Worm (Caenorhabditis elegans) whole organism, mixed stage, embryonic: ENCODE measurements around the gene irld-44.

Source experiments
- M03D4.4 ChIP-seq: sonication (generic microtip); optimal IDR thresholded peaks from 2 replicates; lab custom pipeline; 2017; ENCODE audit warnings: mild to moderate bottlenecking, missing genetic modification characterization, missing compliant biosample characterization
- bed-3 ChIP-seq: fragments of 200-800 bp; sonication (Bioruptor generic); optimal IDR thresholded peaks from 3 replicates; lab custom pipeline; 2018; ENCODE audit warnings: mild to moderate bottlenecking, missing genetic modification characterization, moderate library complexity, missing compliant biosample characterization
- blmp-1 ChIP-seq: fragments of 150-350 bp; optimal IDR thresholded peaks from 2 replicates; lab custom pipeline; 2014; ENCODE audit warnings: missing biosample characterization, missing genetic modification characterization
- ceh-39 ChIP-seq: fragments of 150-350 bp; optimal IDR thresholded peaks from 2 replicates; lab custom pipeline; 2014; ENCODE audit warnings: missing biosample characterization, missing genetic modification characterization
- ceh-43 ChIP-seq: fragments of 200-800 bp; sonication (Bioruptor generic); optimal IDR thresholded peaks from 2 replicates; lab custom pipeline; 2018; ENCODE audit warnings: mild to moderate bottlenecking, missing genetic modification characterization, moderate library complexity, missing compliant biosample characterization
- ceh-83 ChIP-seq: fragments of 200-800 bp; sonication (Bioruptor generic); optimal IDR thresholded peaks from 2 replicates; lab custom pipeline; 2018; ENCODE audit warnings: mild to moderate bottlenecking, missing genetic modification characterization, missing compliant biosample characterization
- ces-1 ChIP-seq: fragments of 150-350 bp; optimal IDR thresholded peaks from 2 replicates; lab custom pipeline; 2014; ENCODE audit warnings: missing biosample characterization, missing genetic modification reagents, missing genetic modification characterization
- cnd-1 ChIP-seq: fragments of 200-800 bp; sonication (Bioruptor generic); optimal IDR thresholded peaks from 2 replicates; lab custom pipeline; 2018; ENCODE audit warnings: mild to moderate bottlenecking, missing genetic modification characterization, missing compliant biosample characterization
- drap-1 ChIP-seq: fragments of 200-800 bp; sonication (Bioruptor generic); optimal IDR thresholded peaks from 3 replicates; lab custom pipeline; 2018; ENCODE audit warnings: mild to moderate bottlenecking, missing genetic modification characterization, missing compliant biosample characterization
- elt-1 ChIP-seq: sonication (generic microtip); optimal IDR thresholded peaks from 2 replicates; lab custom pipeline; 2017; ENCODE audit warnings: missing genetic modification characterization, mild to moderate bottlenecking, missing compliant biosample characterization, antibody characterized with exemption, moderate library complexity, borderline replicate concordance; ENCODE audit not compliant: insufficient read depth
- elt-3 ChIP-seq: fragments of 150-350 bp; optimal IDR thresholded peaks from 2 replicates; lab custom pipeline; 2014; ENCODE audit warnings: missing biosample characterization, missing genetic modification characterization
- flh-1 ChIP-seq: fragments of 200-800 bp; sonication (Bioruptor generic); optimal IDR thresholded peaks from 2 replicates; lab custom pipeline; 2018; ENCODE audit warnings: mild to moderate bottlenecking, missing genetic modification characterization, moderate library complexity, missing compliant biosample characterization
- ham-2 ChIP-seq: fragments of 200-800 bp; sonication (Bioruptor generic); optimal IDR thresholded peaks from 2 replicates; lab custom pipeline; 2018; ENCODE audit warnings: mild to moderate bottlenecking, missing genetic modification characterization, missing compliant biosample characterization
- hlh-1 ChIP-seq: fragments of 150-350 bp; optimal IDR thresholded peaks from 2 replicates; lab custom pipeline; 2014; ENCODE audit warnings: missing biosample characterization, missing genetic modification reagents, missing genetic modification characterization
- lin-13 ChIP-seq: fragments of 150-350 bp; optimal IDR thresholded peaks from 2 replicates; lab custom pipeline; 2014; ENCODE audit warnings: missing biosample characterization, missing genetic modification characterization
- lin-32 ChIP-seq: fragments of 200-800 bp; sonication (Bioruptor generic); optimal IDR thresholded peaks from 2 replicates; lab custom pipeline; 2018; ENCODE audit warnings: mild to moderate bottlenecking, missing genetic modification characterization, missing compliant biosample characterization
- lsy-2 ChIP-seq: fragments of 150-350 bp; optimal IDR thresholded peaks from 2 replicates; lab custom pipeline; 2014; ENCODE audit warnings: missing biosample characterization, missing genetic modification characterization
- mab-5 ChIP-seq: fragments of 150-350 bp; optimal IDR thresholded peaks from 2 replicates; lab custom pipeline; 2014; ENCODE audit warnings: missing biosample characterization, missing genetic modification characterization
- mep-1 ChIP-seq: fragments of 150-350 bp; optimal IDR thresholded peaks from 2 replicates; lab custom pipeline; 2017; ENCODE audit warnings: missing biosample characterization, missing genetic modification reagents, missing genetic modification characterization, inconsistent platforms
- mls-2 ChIP-seq: sonication (generic microtip); optimal IDR thresholded peaks from 2 replicates; lab custom pipeline; 2016; ENCODE audit warnings: mild to moderate bottlenecking, missing genetic modification characterization, moderate library complexity, missing compliant biosample characterization
- nhr-12 ChIP-seq: fragments of 150-350 bp; optimal IDR thresholded peaks from 2 replicates; lab custom pipeline; 2014; ENCODE audit warnings: missing biosample characterization, missing genetic modification characterization
- nhr-2 ChIP-seq: fragments of 150-350 bp; optimal IDR thresholded peaks from 2 replicates; lab custom pipeline; 2014; ENCODE audit warnings: missing biosample characterization, missing genetic modification characterization
- nhr-237 ChIP-seq: fragments of 150-350 bp; optimal IDR thresholded peaks from 2 replicates; lab custom pipeline; 2014; ENCODE audit warnings: missing biosample characterization, missing genetic modification characterization
- nhr-28 ChIP-seq: fragments of 150-350 bp; optimal IDR thresholded peaks from 2 replicates; lab custom pipeline; 2014; ENCODE audit warnings: missing biosample characterization, missing genetic modification characterization
- nhr-76 ChIP-seq: sonication (generic microtip); optimal IDR thresholded peaks from 2 replicates; lab custom pipeline; 2017; ENCODE audit warnings: missing biosample characterization, missing genetic modification characterization
- pha-4 ChIP-seq: fragments of 150-350 bp; optimal IDR thresholded peaks from 2 replicates; lab custom pipeline; 2018; ENCODE audit warnings: missing biosample characterization, missing genetic modification reagents, missing genetic modification characterization
- sem-2 ChIP-seq: fragments of 200-800 bp; sonication (Bioruptor generic); optimal IDR thresholded peaks from 2 replicates; lab custom pipeline; 2018; ENCODE audit warnings: mild to moderate bottlenecking, missing genetic modification characterization, missing compliant biosample characterization
- snpc-4 ChIP-seq: fragments of 150-350 bp; optimal IDR thresholded peaks from 2 replicates; lab custom pipeline; 2014; ENCODE audit warnings: missing biosample characterization, missing genetic modification characterization
- sptf-1 ChIP-seq: sonication (generic microtip); optimal IDR thresholded peaks from 2 replicates; lab custom pipeline; 2017; ENCODE audit warnings: mild to moderate bottlenecking, missing genetic modification characterization, moderate library complexity, missing compliant biosample characterization
- tbx-8 ChIP-seq: fragments of 200-800 bp; sonication (Bioruptor generic); optimal IDR thresholded peaks from 2 replicates; lab custom pipeline; 2018; ENCODE audit warnings: mild to moderate bottlenecking, missing genetic modification characterization, moderate library complexity, missing compliant biosample characterization
- unc-120 ChIP-seq: sonication (generic microtip); optimal IDR thresholded peaks from 2 replicates; lab custom pipeline; 2017; ENCODE audit warnings: missing genetic modification characterization, missing compliant biosample characterization; ENCODE audit not compliant: poor library complexity, severe bottlenecking
- unc-39 ChIP-seq: fragments of 150-350 bp; optimal IDR thresholded peaks from 2 replicates; lab custom pipeline; 2014; ENCODE audit warnings: missing biosample characterization, missing genetic modification characterization
- unc-62 ChIP-seq: fragments of 150-350 bp; optimal IDR thresholded peaks from 2 replicates; lab custom pipeline; 2014; ENCODE audit warnings: missing biosample characterization, missing genetic modification reagents, missing genetic modification characterization
- zip-8 ChIP-seq: fragments of 150-350 bp; optimal IDR thresholded peaks from 2 replicates; lab custom pipeline; 2014; ENCODE audit warnings: missing biosample characterization, missing genetic modification characterization
- ztf-11 ChIP-seq: fragments of 150-350 bp; optimal IDR thresholded peaks from 2 replicates; lab custom pipeline; 2014; ENCODE audit warnings: missing biosample characterization, missing genetic modification characterization

irld-44 gene

DNA sequence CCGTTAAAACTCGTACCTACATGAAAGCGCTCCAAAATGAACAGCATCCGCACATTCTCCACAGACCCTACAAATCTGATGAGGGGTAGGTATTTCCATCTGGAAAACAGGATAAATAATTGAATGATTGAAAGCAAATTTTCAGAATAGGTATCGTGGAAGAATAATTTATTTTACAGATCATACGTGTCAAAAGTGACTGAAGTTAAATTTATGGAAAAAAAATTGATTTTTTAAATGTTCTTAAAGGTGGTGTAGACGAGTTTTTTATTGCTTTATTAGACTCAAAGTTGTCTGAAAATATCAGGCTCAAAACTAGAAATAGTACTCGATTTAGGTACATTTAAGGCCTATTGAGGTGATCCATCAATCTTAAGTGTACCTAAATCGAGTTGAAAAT, 24.4 kb upstream of the irld-44 start, which contains the start of gene nhr-237:
TSS of gene nhr-237 (minus strand) at position 101 of the 400 bp plus-strand sequence.
- TF ChIP-seq blmp-1 (no peak), unc-62 (GFP tag; lab: Kevin White, UChicago) (no peak), nhr-2 (tag; lab: Kevin White, UChicago) (no peak), M03D4.4 (tag; lab: Kevin White, UChicago) (no peak), cnd-1 (tag; lab: Kevin White, UChicago) (no peak), sptf-1 (no peak), tbx-8 (no peak), mep-1 (tag; lab: Kevin White, UChicago) (no peak), zip-8 (no peak), ceh-43 (no peak), ztf-11 (tag; lab: Kevin White, UChicago) (no peak)

DNA sequence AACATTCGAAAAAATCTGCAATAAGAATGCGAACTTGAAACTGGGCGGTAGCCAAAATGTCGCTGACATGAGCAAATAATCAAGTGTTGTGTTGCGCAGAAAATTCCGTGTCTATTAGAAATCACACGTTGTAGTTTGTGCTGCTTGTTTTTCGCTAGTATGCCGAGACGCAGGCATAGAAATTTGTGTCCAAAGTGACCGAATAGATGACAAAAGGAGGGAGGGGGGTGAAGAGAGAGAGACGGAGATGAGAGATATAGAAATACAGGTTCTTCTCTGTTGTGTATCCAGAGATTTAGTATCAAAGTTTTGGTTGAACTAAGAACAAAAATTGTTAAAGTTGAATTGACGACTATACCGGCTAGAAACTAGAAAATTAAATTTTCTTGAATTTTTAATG, 23.9 kb upstream of the irld-44 start:
- no peak for TF ChIP-seq drap-1 (GFP tag; lab: Kevin White, UChicago)
- no peak for TF ChIP-seq unc-39 (tag; lab: Kevin White, UChicago)
- no peak for TF ChIP-seq elt-3 (tag; lab: Kevin White, UChicago)
- no peak for TF ChIP-seq ceh-83
- TF ChIP-seq nhr-76 (tag; lab: Kevin White, UChicago), result no peak
- TF ChIP-seq flh-1 (GFP tag; lab: Kevin White, UChicago), result no peak
- TF ChIP-seq nhr-2 (tag; lab: Kevin White, UChicago), result no peak
- TF ChIP-seq blmp-1, result no peak
- no peak for TF ChIP-seq nhr-237 (tag; lab: Kevin White, UChicago)
- TF ChIP-seq unc-62 (GFP tag; lab: Kevin White, UChicago), result peak; percentile 12
- TF ChIP-seq mep-1 (tag; lab: Kevin White, UChicago), result peak; percentile 69
- no peak for TF ChIP-seq cnd-1 (tag; lab: Kevin White, UChicago)
- no peak for TF ChIP-seq nhr-12 (tag; lab: Kevin White, UChicago)
- TF ChIP-seq ztf-11 (tag; lab: Kevin White, UChicago), result no peak
- TF ChIP-seq sptf-1, result no peak
- TF ChIP-seq elt-1 (tag; lab: Kevin White, UChicago), result peak; percentile 15
- no peak for TF ChIP-seq tbx-8
- no peak for TF ChIP-seq mab-5
- peak; percentile 94 for TF ChIP-seq nhr-28 (tag; lab: Kevin White, UChicago)
- no peak for TF ChIP-seq ceh-43
- no peak for TF ChIP-seq unc-120 (tag; lab: Kevin White, UChicago)
- no peak for TF ChIP-seq bed-3 (GFP tag; lab: Kevin White, UChicago)
- TF ChIP-seq snpc-4 (tag; lab: Kevin White, UChicago), result no peak
- TF ChIP-seq lin-13 (tag; lab: Kevin White, UChicago), result no peak
- no peak for TF ChIP-seq sem-2 (GFP tag; lab: Kevin White, UChicago)
- no peak for TF ChIP-seq M03D4.4 (tag; lab: Kevin White, UChicago)
- TF ChIP-seq ces-1 (GFP tag; lab: Kevin White, UChicago), result no peak
- TF ChIP-seq zip-8, result no peak
- no peak for TF ChIP-seq lin-32 (GFP tag; lab: Kevin White, UChicago)
- peak; percentile 72 for TF ChIP-seq ham-2
- no peak for TF ChIP-seq lsy-2 (tag; lab: Kevin White, UChicago)
- TF ChIP-seq hlh-1, result no peak
- no peak for TF ChIP-seq ceh-39 (tag; lab: Kevin White, UChicago)
- TF ChIP-seq mls-2 (tag; lab: Kevin White, UChicago), result no peak
- TF ChIP-seq pha-4, result peak; percentile 61

DNA sequence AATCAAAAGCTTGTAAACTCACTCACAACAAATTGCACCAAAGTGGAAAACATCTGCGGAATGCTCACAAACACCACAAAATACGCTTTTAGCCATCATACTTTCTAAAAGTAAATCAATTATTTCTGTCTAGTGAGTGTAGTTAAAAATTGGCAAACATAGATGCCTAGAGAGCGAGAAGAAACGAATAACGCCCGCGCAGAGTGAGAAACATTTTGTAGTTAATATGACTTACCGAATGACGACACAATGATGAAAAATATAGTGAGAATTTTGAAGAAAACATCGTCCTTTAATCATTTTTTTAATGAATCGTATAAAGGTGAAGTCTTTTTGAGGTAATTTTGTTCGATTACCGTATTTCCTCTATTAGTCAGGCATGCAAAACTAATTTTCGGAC, 21.8 kb upstream of the irld-44 start, which contains the start of gene nhr-238:
TSS of gene nhr-238 (minus strand) at position 104 of the 400 bp plus-strand sequence.
- TF ChIP-seq nhr-28 (tag; lab: Kevin White, UChicago), result peak; percentile 52
- TF ChIP-seq unc-39 (tag; lab: Kevin White, UChicago), result no peak

DNA sequence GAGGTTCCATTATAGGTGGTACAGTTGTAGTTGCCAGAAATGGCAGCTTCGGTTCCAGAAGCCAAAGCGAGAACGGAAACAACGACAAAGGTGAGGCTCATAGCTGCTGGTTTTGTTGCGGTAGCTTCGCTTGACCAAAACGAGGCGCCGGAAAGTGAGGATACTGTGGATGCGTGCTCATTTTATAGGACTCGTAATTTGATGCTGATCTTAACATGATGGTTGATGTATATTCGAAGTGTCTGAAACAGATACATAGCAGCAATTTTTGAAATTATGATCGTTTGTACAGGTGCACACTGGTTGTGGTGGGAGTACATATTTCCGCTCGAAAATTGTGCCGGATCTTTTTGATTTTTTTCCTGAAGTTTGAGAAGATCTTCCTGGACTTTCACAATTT, 20.0 kb upstream of the irld-44 start, which contains the start of gene Y46H3D.8:
TSS of gene Y46H3D.8 (minus strand) at position 101 of the 400 bp plus-strand sequence.
- no peak for TF ChIP-seq elt-3 (tag; lab: Kevin White, UChicago)
- TF ChIP-seq mls-2 (tag; lab: Kevin White, UChicago), result no peak
- TF ChIP-seq ham-2, result no peak
- TF ChIP-seq flh-1 (GFP tag; lab: Kevin White, UChicago), result no peak
- no peak for TF ChIP-seq unc-120 (tag; lab: Kevin White, UChicago)
- no peak for TF ChIP-seq lsy-2 (tag; lab: Kevin White, UChicago)
- TF ChIP-seq nhr-2 (tag; lab: Kevin White, UChicago), result no peak
- no peak for TF ChIP-seq ceh-39 (tag; lab: Kevin White, UChicago)
- no peak for TF ChIP-seq ceh-43
- TF ChIP-seq nhr-28 (tag; lab: Kevin White, UChicago), result no peak
- TF ChIP-seq ztf-11 (tag; lab: Kevin White, UChicago), result no peak
- no peak for TF ChIP-seq M03D4.4 (tag; lab: Kevin White, UChicago)
- TF ChIP-seq hlh-1, result no peak
- TF ChIP-seq snpc-4 (tag; lab: Kevin White, UChicago), result no peak
- TF ChIP-seq pha-4, result no peak
- TF ChIP-seq nhr-76 (tag; lab: Kevin White, UChicago), result no peak
- no peak for TF ChIP-seq drap-1 (GFP tag; lab: Kevin White, UChicago)
- TF ChIP-seq ces-1 (GFP tag; lab: Kevin White, UChicago), result no peak
- TF ChIP-seq tbx-8, result no peak
- TF ChIP-seq, all 35 proteins: peak for 0
